Worm (Caenorhabditis elegans) whole organism, L1 larva: ENCODE data around the gene R02D3.8.

Experiments used
- lin-15B ChIP-seq: fragments of 150-350 bp; sonication (generic microtip); optimal IDR thresholded peaks from 3 replicates; lab custom pipeline; 2014; ENCODE audit warnings: missing biosample characterization, missing genetic modification characterization
- pax-3 ChIP-seq: fragments of 200-800 bp; sonication (Bioruptor generic); optimal IDR thresholded peaks from 2 replicates; lab custom pipeline; 2018; ENCODE audit warnings: mild to moderate bottlenecking, missing genetic modification characterization, moderate library complexity, missing compliant biosample characterization

- TF ChIP-seq lin-15B (tag; lab: Kevin White, UChicago) (no peak), pax-3 (no peak)
These were observed 9.5 kb downstream of the R02D3.8 start for ce11 chrIV:247494-247893.
